Worm (Caenorhabditis elegans) whole organism, L4 larva: ENCODE results near the gene R02F11.11.

Source experiments
- F10B5.3 ChIP-seq: sonication (generic microtip); optimal IDR thresholded peaks from 2 replicates; lab custom pipeline; 2016; ENCODE audit warnings: mild to moderate bottlenecking, missing genetic modification characterization, missing compliant biosample characterization
- F26F4.8 ChIP-seq: fragments of 200-800 bp; sonication (Bioruptor generic); conservative IDR thresholded peaks from 2 replicates; pipeline ENCODE4 v1.3.6; 2022; ENCODE audit warnings: missing genetic modification characterization, missing compliant biosample characterization
- T20F7.1 ChIP-seq: fragments of 200-800 bp; sonication (Bioruptor generic); optimal IDR thresholded peaks from 2 replicates; lab custom pipeline; 2018; ENCODE audit warnings: mild to moderate bottlenecking, missing genetic modification characterization, missing compliant biosample characterization
- Y48G9A.11 ChIP-seq: fragments of 200-800 bp; sonication (Bioruptor generic); IDR thresholded peaks from 2 replicates; pipeline ENCODE4 v1.3.6; 2022; ENCODE audit warnings: missing genetic modification reagents, missing genetic modification characterization, missing compliant biosample characterization
- ZK546.5 ChIP-seq, 2 experiments: sonication (generic microtip); optimal IDR thresholded peaks; 2 replicates each; lab custom pipeline; 2017; ENCODE audit warnings: missing biosample characterization in 2 of 2, missing genetic modification characterization in 2 of 2
- arid-1 ChIP-seq: fragments of 200-800 bp; sonication (Bioruptor generic); conservative IDR thresholded peaks from 2 replicates; pipeline ENCODE4 v1.3.6; 2022; ENCODE audit warnings: missing genetic modification reagents, missing genetic modification characterization, missing compliant biosample characterization
- attf-4 ChIP-seq: sonication (generic microtip); optimal IDR thresholded peaks from 3 replicates; lab custom pipeline; 2017; ENCODE audit warnings: missing biosample characterization, missing genetic modification characterization
- ces-1 ChIP-seq: fragments of 150-350 bp; sonication (generic microtip); optimal IDR thresholded peaks from 4 replicates; lab custom pipeline; 2014; ENCODE audit warnings: missing biosample characterization, missing genetic modification reagents, missing genetic modification characterization
- daf-16 ChIP-seq, 3 experiments: sonication (generic microtip); optimal IDR thresholded peaks; 2 replicates each; lab custom pipeline; 2016 to 2017; ENCODE audit warnings: missing genetic modification characterization in 3 of 3, missing genetic modification reagents in 3 of 3, mild to moderate bottlenecking in 2 of 3, missing compliant biosample characterization in 2 of 3, missing biosample characterization in 1 of 3, moderate library complexity in 1 of 3
- daf-19 ChIP-seq: fragments of 200-800 bp; sonication (Bioruptor generic); conservative IDR thresholded peaks from 2 replicates; pipeline ENCODE4 v1.3.6; 2022; ENCODE audit warnings: missing genetic modification characterization, missing compliant biosample characterization
- daf-8 ChIP-seq: fragments of 200-800 bp; sonication (Bioruptor generic); IDR thresholded peaks from 2 replicates; pipeline ENCODE4 v1.3.6; 2022; ENCODE audit warnings: missing genetic modification characterization, missing compliant biosample characterization
- dmd-9 ChIP-seq: fragments of 200-800 bp; sonication (Bioruptor generic); IDR thresholded peaks from 2 replicates; pipeline ENCODE4 v1.3.6; 2022; ENCODE audit warnings: missing genetic modification reagents, missing genetic modification characterization, missing compliant biosample characterization
- dve-1 ChIP-seq: sonication (generic microtip); optimal IDR thresholded peaks from 2 replicates; lab custom pipeline; 2017; ENCODE audit warnings: antibody characterized with exemption, mild to moderate bottlenecking, missing genetic modification characterization, missing compliant biosample characterization; ENCODE audit not compliant: insufficient read depth
- egl-43 ChIP-seq: fragments of 200-800 bp; sonication (Bioruptor generic); IDR thresholded peaks from 2 replicates; pipeline ENCODE4 v1.3.6; 2022; ENCODE audit warnings: missing genetic modification reagents, missing genetic modification characterization, missing compliant biosample characterization
- hif-1 ChIP-seq, 2 experiments: sonication (generic microtip); optimal IDR thresholded peaks; 2 replicates each; lab custom pipeline; 2016 to 2017; ENCODE audit warnings: missing compliant biosample characterization in 2 of 2, missing genetic modification characterization in 2 of 2, missing genetic modification reagents in 2 of 2, missing genotype in 2 of 2, mild to moderate bottlenecking in 1 of 2
- hlh-11 ChIP-seq: fragments of 200-800 bp; sonication (Bioruptor generic); optimal IDR thresholded peaks from 2 replicates; lab custom pipeline; 2018; ENCODE audit warnings: mild to moderate bottlenecking, missing genetic modification characterization, missing compliant biosample characterization
- lin-38 ChIP-seq: fragments of 200-800 bp; sonication (Bioruptor generic); IDR thresholded peaks from 2 replicates; pipeline ENCODE4 v1.3.6; 2022; ENCODE audit warnings: missing genetic modification reagents, missing genetic modification characterization, missing compliant biosample characterization
- lin-39 ChIP-seq: fragments of 150-350 bp; optimal IDR thresholded peaks from 2 replicates; lab custom pipeline; 2014; ENCODE audit warnings: missing biosample characterization, missing genetic modification reagents, missing genetic modification characterization
- lir-3 ChIP-seq: sonication (generic microtip); optimal IDR thresholded peaks from 2 replicates; lab custom pipeline; 2016; ENCODE audit warnings: mild to moderate bottlenecking, missing genetic modification characterization, missing compliant biosample characterization
- madf-5 ChIP-seq, 2 experiments: fragments of 200-800 bp; sonication (Bioruptor generic); IDR thresholded peaks; 2 replicates each; pipeline ENCODE4 v1.3.6; 2022; ENCODE audit warnings: missing compliant biosample characterization in 2 of 2, missing genetic modification characterization in 2 of 2
- mdl-1 ChIP-seq, 2 experiments: fragments of 150-350 bp in 1 of 2; sonication (generic microtip) in 1 of 2; optimal IDR thresholded peaks; 2 replicates each; lab custom pipeline; 2014 to 2017; ENCODE audit warnings: missing biosample characterization in 2 of 2, missing genetic modification characterization in 2 of 2
- mxl-3 ChIP-seq: fragments of 200-800 bp; sonication (Bioruptor generic); optimal IDR thresholded peaks from 2 replicates; lab custom pipeline; 2018; ENCODE audit warnings: mild to moderate bottlenecking, missing genetic modification characterization, missing compliant biosample characterization
- nhr-25 ChIP-seq: sonication (generic microtip); optimal IDR thresholded peaks from 2 replicates; lab custom pipeline; 2017; ENCODE audit warnings: missing genetic modification characterization, mild to moderate bottlenecking, missing compliant biosample characterization, antibody characterized with exemption, moderate library complexity, borderline replicate concordance; ENCODE audit not compliant: insufficient read depth
- nhr-28 ChIP-seq: fragments of 150-350 bp; optimal IDR thresholded peaks from 2 replicates; lab custom pipeline; 2014; ENCODE audit warnings: missing biosample characterization, missing genetic modification characterization
- nhr-42 ChIP-seq: fragments of 200-800 bp; sonication (Bioruptor generic); IDR thresholded peaks from 2 replicates; pipeline ENCODE4 v1.3.6; 2022; ENCODE audit warnings: missing genetic modification characterization, missing compliant biosample characterization
- pha-4 ChIP-seq, 2 experiments: fragments of 150-350 bp in 1 of 2; fragments of 200-800 bp in 1 of 2; sonication (Bioruptor generic) in 1 of 2; IDR thresholded peaks in 1 of 2; optimal IDR thresholded peaks in 1 of 2; 2 replicates each; pipeline versions ENCODE4 v1.3.6 to Lab custom; 2014 to 2022; ENCODE audit warnings: missing genetic modification characterization in 2 of 2, missing genetic modification reagents in 2 of 2, missing biosample characterization in 1 of 2, missing compliant biosample characterization in 1 of 2
- php-3 ChIP-seq: fragments of 200-800 bp; sonication (Bioruptor generic); IDR thresholded peaks from 2 replicates; pipeline ENCODE4 v1.3.6; 2022; ENCODE audit warnings: missing genetic modification reagents, missing genetic modification characterization, missing compliant biosample characterization
- pqm-1 ChIP-seq: sonication (generic microtip); optimal IDR thresholded peaks from 2 replicates; lab custom pipeline; 2017; ENCODE audit warnings: missing biosample characterization, missing genetic modification characterization
- saeg-2 ChIP-seq: fragments of 200-800 bp; sonication (Bioruptor generic); IDR thresholded peaks from 2 replicates; pipeline ENCODE4 v1.3.6; 2022; ENCODE audit warnings: missing genetic modification reagents, missing genetic modification characterization, missing compliant biosample characterization
- skn-1 ChIP-seq: fragments of 150-350 bp; optimal IDR thresholded peaks from 2 replicates; lab custom pipeline; 2014; ENCODE audit warnings: missing biosample characterization, missing genetic modification characterization
- snpc-1.2 ChIP-seq: fragments of 200-800 bp; sonication (Bioruptor generic); IDR thresholded peaks from 2 replicates; pipeline ENCODE4 v1.3.6; 2022; ENCODE audit warnings: missing genetic modification reagents, missing genetic modification characterization, missing compliant biosample characterization
- spr-1 ChIP-seq: sonication (generic microtip); optimal IDR thresholded peaks from 2 replicates; lab custom pipeline; 2016; ENCODE audit warnings: mild to moderate bottlenecking, missing genetic modification characterization, missing compliant biosample characterization
- spr-3 ChIP-seq: fragments of 200-800 bp; sonication (Bioruptor generic); optimal IDR thresholded peaks from 2 replicates; lab custom pipeline; 2018; ENCODE audit warnings: mild to moderate bottlenecking, missing genetic modification characterization, missing compliant biosample characterization
- tra-1 ChIP-seq: fragments of 200-800 bp; sonication (Bioruptor generic); IDR thresholded peaks from 2 replicates; pipeline ENCODE4 v1.3.6; 2022; ENCODE audit warnings: missing genetic modification reagents, missing genetic modification characterization, missing compliant biosample characterization
- unc-39 ChIP-seq: sonication (generic microtip); optimal IDR thresholded peaks from 2 replicates; lab custom pipeline; 2017; ENCODE audit warnings: missing biosample characterization, missing genetic modification characterization
- unc-62 ChIP-seq, 3 experiments: fragments of 150-350 bp in 1 of 3; sonication (generic microtip); optimal IDR thresholded peaks in 2 of 3; peaks in 1 of 3; 1 replicate in 1 of 3; 2 replicates in 2 of 3; lab custom pipeline; 2014 to 2017; ENCODE audit warnings: missing biosample characterization in 3 of 3, missing genetic modification characterization in 3 of 3, missing genetic modification reagents in 3 of 3, missing genotype in 1 of 3
- zip-2 ChIP-seq: fragments of 150-350 bp; optimal IDR thresholded peaks from 2 replicates; lab custom pipeline; 2014; ENCODE audit warnings: missing biosample characterization, missing genetic modification characterization
- ztf-11 ChIP-seq: fragments of 150-350 bp; optimal IDR thresholded peaks from 2 replicates; lab custom pipeline; 2014; ENCODE audit warnings: missing biosample characterization, missing genetic modification characterization
- ztf-7 ChIP-seq: fragments of 150-350 bp; optimal IDR thresholded peaks from 2 replicates; lab custom pipeline; 2014; ENCODE audit warnings: missing biosample characterization, missing genetic modification characterization

The R02F11.11 gene

ce11 chrV:4791569-4791968, at the start of gene R02F11.11:
TSS of gene R02F11.11 (plus strand) at chrV:4791869.
- TF ChIP-seq arid-1 (GFP tag; lab: Robert Waterston, UW) (no peak), snpc-1.2 (no peak)
- TF ChIP-seq, all 104 proteins: peak for 0

- TF ChIP-seq php-3 (GFP tag; lab: Robert Waterston, UW) (no peak), pqm-1 (tag; lab: Kevin White, UChicago) (peak; percentile 49), snpc-1.2 (no peak), nhr-28 (tag; lab: Kevin White, UChicago) (peak; percentile 78), spr-3 (no peak), madf-5 (GFP tag; IDR thresholded peaks at IDR 0.05; lab: Robert Waterston, UW) (no peak), dve-1 (tag; lab: Kevin White, UChicago) (peak; percentile 29), nhr-25 (no peak), lin-39 (no peak), attf-4 (tag; lab: Kevin White, UChicago) (no peak), nhr-42 (GFP tag; lab: Robert Waterston, UW) (no peak), ZK546.5 (tag; optimal IDR thresholded peaks at IDR 0.05; lab: Kevin White, UChicago) (no peak), zip-2 (no peak), skn-1 (tag; lab: Kevin White, UChicago) (no peak), F10B5.3 (tag; lab: Kevin White, UChicago) (no peak), ztf-11 (tag; lab: Kevin White, UChicago) (no peak), daf-16 (GFP tag; optimal IDR thresholded peaks at IDR 0.05; lab: Kevin White, UChicago) (no peak), daf-16 (tag; optimal IDR thresholded peaks at IDR 0.05; lab: Kevin White, UChicago) (peak; percentile 48), hlh-11 (tag; lab: Kevin White, UChicago) (peak; percentile 17), egl-43 (GFP tag; lab: Robert Waterston, UW) (no peak), tra-1 (GFP tag; lab: Robert Waterston, UW) (no peak), ztf-7 (tag; lab: Kevin White, UChicago) (no peak), Y48G9A.11 (GFP tag; lab: Robert Waterston, UW) (no peak), pha-4 (GFP tag; IDR thresholded peaks at IDR 0.05; lab: Robert Waterston, UW) (no peak), pha-4 (tag; optimal IDR thresholded peaks at IDR 0.05; lab: Kevin White, UChicago) (peak; percentile 44), mxl-3 (GFP tag; lab: Kevin White, UChicago) (no peak), unc-62 (GFP tag; optimal IDR thresholded peaks at IDR 0.05 in 1 of 2; lab: Kevin White, UChicago) (no peak), unc-62 (tag; optimal IDR thresholded peaks at IDR 0.05; lab: Kevin White, UChicago) (no peak), unc-39 (tag; lab: Kevin White, UChicago) (no peak), spr-1 (tag; lab: Kevin White, UChicago) (no peak), hif-1 (tag; optimal IDR thresholded peaks at IDR 0.05; lab: Kevin White, UChicago) (no peak)
- TF ChIP-seq, all 104 proteins: peak for 6
Measured at ce11 chrV:4742190-4742589, 49.5 kb upstream of the R02F11.11 start, which contains the start of gene ugt-61. TSS of gene ugt-61 (plus strand) at chrV:4742422.

ce11 chrV:4745269-4745668, 46.4 kb upstream of the R02F11.11 start, which contains the start of gene C18G1.7:
TSS of gene C18G1.7 (plus strand) at chrV:4745569.
- TF ChIP-seq mdl-1 (tag; optimal IDR thresholded peaks at IDR 0.05; lab: Kevin White, UChicago) (no peak), F26F4.8 (GFP tag; lab: Robert Waterston, UW) (no peak), dmd-9 (GFP tag; lab: Robert Waterston, UW) (no peak), attf-4 (tag; lab: Kevin White, UChicago) (no peak), lir-3 (tag; lab: Kevin White, UChicago) (no peak), daf-8 (GFP tag; lab: Robert Waterston, UW) (no peak), daf-19 (GFP tag; lab: Robert Waterston, UW) (no peak), lin-38 (no peak), hif-1 (tag; optimal IDR thresholded peaks at IDR 0.05; lab: Kevin White, UChicago) (no peak), unc-62 (GFP tag; optimal IDR thresholded peaks at IDR 0.05 in 1 of 2; lab: Kevin White, UChicago) (no peak), unc-62 (tag; optimal IDR thresholded peaks at IDR 0.05; lab: Kevin White, UChicago) (no peak), T20F7.1 (GFP tag; lab: Kevin White, UChicago) (no peak), saeg-2 (GFP tag; lab: Robert Waterston, UW) (no peak), mxl-3 (GFP tag; lab: Kevin White, UChicago) (no peak), ces-1 (GFP tag; lab: Kevin White, UChicago) (no peak)
